Worm (Caenorhabditis elegans) whole organism, young adult: Measurements from ENCODE around the gene F49C5.10.

ENCODE experiments used
- B0261.1 ChIP-seq: sonication (generic microtip); optimal IDR thresholded peaks from 2 replicates; lab custom pipeline; 2016; ENCODE audit warnings: mild to moderate bottlenecking, missing genetic modification characterization, moderate library complexity, missing compliant biosample characterization
- F23B12.7 ChIP-seq: sonication (generic microtip); optimal IDR thresholded peaks from 2 replicates; lab custom pipeline; 2017; ENCODE audit warnings: missing genetic modification characterization, mild to moderate bottlenecking, missing compliant biosample characterization, antibody characterized with exemption, moderate library complexity; ENCODE audit not compliant: insufficient read depth
- F55B11.4 ChIP-seq: sonication (generic microtip); optimal IDR thresholded peaks from 2 replicates; lab custom pipeline; 2016; ENCODE audit warnings: missing compliant biosample characterization, missing genetic modification characterization, borderline replicate concordance; ENCODE audit not compliant: insufficient read depth
- dox-1 ChIP-seq: fragments of 200-800 bp; sonication (Bioruptor generic); IDR thresholded peaks from 2 replicates; pipeline ENCODE4 v1.3.6; 2022; ENCODE audit warnings: missing genetic modification reagents, missing genetic modification characterization, missing compliant biosample characterization
- madf-10 ChIP-seq: sonication (generic microtip); optimal IDR thresholded peaks from 2 replicates; lab custom pipeline; 2016; ENCODE audit warnings: mild to moderate bottlenecking, missing genetic modification characterization, missing compliant biosample characterization
- nhr-80 ChIP-seq: sonication (generic microtip); optimal IDR thresholded peaks from 2 replicates; lab custom pipeline; 2016; ENCODE audit warnings: missing genetic modification characterization, missing compliant biosample characterization
- sdz-38 ChIP-seq: sonication (generic microtip); optimal IDR thresholded peaks from 2 replicates; lab custom pipeline; 2016; ENCODE audit warnings: missing genotype, missing genetic modification characterization, missing compliant biosample characterization
- ztf-18 ChIP-seq: sonication (generic microtip); optimal IDR thresholded peaks from 2 replicates; lab custom pipeline; 2016; ENCODE audit warnings: missing genotype, mild to moderate bottlenecking, missing genetic modification characterization, missing compliant biosample characterization
- ztf-6 ChIP-seq: fragments of 200-800 bp; sonication (Bioruptor generic); IDR thresholded peaks from 2 replicates; pipeline ENCODE4 v1.3.6; 2022; ENCODE audit warnings: missing genetic modification reagents, missing genetic modification characterization, missing compliant biosample characterization

The F49C5.10 gene

DNA sequence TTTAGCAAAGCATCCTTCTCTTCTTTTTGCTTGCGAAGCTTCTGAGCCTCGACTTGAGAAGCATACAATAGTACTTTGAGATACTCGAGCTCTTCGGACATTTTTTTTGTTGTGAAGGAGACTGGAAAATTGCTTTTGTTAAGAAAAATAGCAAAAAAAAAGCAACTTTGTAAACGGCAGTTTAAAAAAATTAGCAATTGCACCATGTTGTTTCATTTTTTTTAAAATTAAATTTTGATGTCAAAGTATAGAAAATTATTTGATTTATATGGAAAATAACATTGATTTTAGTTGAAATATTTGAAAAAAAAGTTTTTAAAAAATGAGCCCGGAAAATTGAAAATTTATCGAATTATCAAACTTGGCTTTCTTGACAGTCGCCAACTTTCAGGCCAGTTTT is 28.1 kb downstream of the F49C5.10 start, which contains the start of gene Y38E10A.3:
TSS of gene Y38E10A.3 (minus strand) at position 101 of the 400 bp plus-strand sequence.
- TF ChIP-seq ztf-6 (GFP tag; lab: Robert Waterston, UW) (no peak), sdz-38 (tag; lab: Kevin White, UChicago) (no peak), F23B12.7 (tag; lab: Kevin White, UChicago) (no peak)
- TF ChIP-seq, all 124 proteins: peak for 0

DNA sequence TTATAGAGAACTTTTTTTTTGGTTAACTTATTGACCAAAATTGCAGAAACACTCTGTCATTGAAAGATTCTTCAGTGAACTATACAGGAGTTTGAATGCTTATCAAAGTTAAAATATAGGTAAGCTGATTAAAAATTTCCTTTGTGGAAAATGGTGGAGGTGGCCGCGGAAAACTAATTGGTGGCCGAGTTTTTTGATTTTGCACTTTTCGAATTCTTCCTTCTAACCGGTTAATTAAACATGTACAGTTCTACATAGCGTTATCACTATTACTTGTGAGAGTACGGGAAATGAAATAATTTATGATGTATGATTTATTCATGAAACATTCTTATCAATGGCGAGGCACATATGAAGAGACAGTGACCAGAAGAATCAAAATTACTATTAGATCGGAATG is 31.2 kb downstream of the F49C5.10 start, which contains the start of gene clec-8:
TSS of gene clec-8 (minus strand) at position 308 of the 400 bp plus-strand sequence.
- TF ChIP-seq nhr-80 (tag; lab: Kevin White, UChicago) (peak; percentile 85), ztf-18 (tag; lab: Kevin White, UChicago) (no peak), dox-1 (GFP tag; lab: Robert Waterston, UW) (0 out of 2 replicates have a peak, but pooled peaks have one; percentile 12), F55B11.4 (tag; lab: Kevin White, UChicago) (no peak)

DNA sequence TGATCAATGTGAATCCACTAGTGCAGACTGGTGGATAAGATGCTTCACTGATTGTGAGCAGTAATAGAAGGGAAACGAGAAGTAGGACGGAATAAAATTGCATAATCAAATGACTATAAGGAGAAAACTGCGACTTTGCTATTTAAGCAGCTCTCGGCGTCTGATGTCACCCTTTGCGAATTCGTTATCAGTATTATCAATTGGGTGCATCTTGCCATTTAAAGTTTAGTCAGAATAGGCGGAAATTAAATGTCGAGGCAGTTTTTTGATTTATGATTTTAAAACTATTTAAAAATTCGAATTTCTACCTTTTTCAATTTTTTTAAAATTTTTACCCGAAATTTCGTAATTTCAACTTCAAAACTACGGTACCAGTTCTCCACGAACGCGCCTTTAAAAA is 34.4 kb downstream of the F49C5.10 start, which contains the start of gene clec-4:
TSS of gene clec-4 (minus strand) at position 162 of the 400 bp plus-strand sequence.
- TF ChIP-seq dox-1 (GFP tag; lab: Robert Waterston, UW) (no peak), madf-10 (tag; lab: Kevin White, UChicago) (no peak), B0261.1 (tag; lab: Kevin White, UChicago) (no peak), nhr-80 (tag; lab: Kevin White, UChicago) (peak; percentile 45)
